Fruit fly (Drosophila melanogaster) whole organism, prepupa: ENCODE data around the gene Shmt.

Experiments used
- CG10631 ChIP-seq: fragments of 200-800 bp; sonication (Bioruptor generic); optimal IDR thresholded peaks from 2 replicates; lab custom pipeline; 2016; ENCODE audit warnings: missing biosample characterization, missing genetic modification characterization
- CG10669 ChIP-seq: fragments of 200-800 bp; sonication (Bioruptor generic); optimal IDR thresholded peaks from 3 replicates; lab custom pipeline; 2018; ENCODE audit warnings: missing biosample characterization, mild to moderate bottlenecking, missing genetic modification characterization, moderate library complexity
- CG11762 ChIP-seq: fragments of 200-800 bp; sonication (Bioruptor generic); optimal IDR thresholded peaks from 3 replicates; lab custom pipeline; 2016; ENCODE audit warnings: missing biosample characterization, missing genetic modification characterization; ENCODE audit not compliant: insufficient read depth
- CG15336 ChIP-seq: fragments of 200-800 bp; sonication (Bioruptor generic); IDR thresholded peaks from 2 replicates; pipeline ENCODE4 v1.3.6; 2022; ENCODE audit warnings: missing biosample characterization, missing genetic modification characterization
- CG16779 ChIP-seq: fragments of 200-800 bp; sonication (Bioruptor generic); optimal IDR thresholded peaks from 3 replicates; lab custom pipeline; 2017; ENCODE audit warnings: missing biosample characterization, mild to moderate bottlenecking, missing genetic modification characterization
- CG3032 ChIP-seq: fragments of 200-800 bp; optimal IDR thresholded peaks from 2 replicates; lab custom pipeline; 2019; ENCODE audit warnings: missing biosample characterization, mild to moderate bottlenecking, missing genetic modification characterization, moderate library complexity
- CG32006 ChIP-seq: fragments of 200-800 bp; sonication (Bioruptor generic); optimal IDR thresholded peaks from 3 replicates; lab custom pipeline; 2017; ENCODE audit warnings: missing biosample characterization, mild to moderate bottlenecking, missing genetic modification characterization
- CG34406 ChIP-seq: fragments of 200-800 bp; sonication (Bioruptor generic); optimal IDR thresholded peaks from 3 replicates; lab custom pipeline; 2016; ENCODE audit warnings: missing biosample characterization, missing genetic modification characterization
- CG3919 ChIP-seq: fragments of 200-800 bp; sonication (Bioruptor generic); optimal IDR thresholded peaks from 3 replicates; lab custom pipeline; 2016; ENCODE audit warnings: missing biosample characterization, missing genetic modification characterization
- CG6163 ChIP-seq: fragments of 200-800 bp; sonication (Bioruptor generic); IDR thresholded peaks from 3 replicates; pipeline ENCODE4 v1.3.6; 2022; ENCODE audit warnings: missing biosample characterization, missing genetic modification characterization
- CG6276 ChIP-seq: fragments of 200-800 bp; sonication (Bioruptor generic); optimal IDR thresholded peaks from 2 replicates; lab custom pipeline; 2017; ENCODE audit warnings: missing biosample characterization, mild to moderate bottlenecking, missing genetic modification characterization
- CG6808 ChIP-seq: fragments of 200-800 bp; sonication (Bioruptor generic); optimal IDR thresholded peaks from 3 replicates; lab custom pipeline; 2017; ENCODE audit warnings: missing biosample characterization, missing genetic modification characterization, mild to moderate bottlenecking, moderate library complexity, missing genetic modification reagents
- CG6854 ChIP-seq: fragments of 200-800 bp; sonication (Bioruptor generic); optimal IDR thresholded peaks from 2 replicates; lab custom pipeline; 2017; ENCODE audit warnings: missing biosample characterization, mild to moderate bottlenecking, missing genetic modification characterization
- CG8119 ChIP-seq: fragments of 200-800 bp; sonication (Bioruptor generic); IDR thresholded peaks from 3 replicates; pipeline ENCODE4 v1.3.6; 2022; ENCODE audit warnings: missing biosample characterization, missing genetic modification characterization
- CG8319 ChIP-seq: fragments of 200-800 bp; sonication (Bioruptor generic); optimal IDR thresholded peaks from 3 replicates; lab custom pipeline; 2016; ENCODE audit warnings: missing biosample characterization, missing genetic modification characterization
- CG8632 ChIP-seq: fragments of 200-800 bp; sonication (Bioruptor generic); optimal IDR thresholded peaks from 3 replicates; lab custom pipeline; 2016; ENCODE audit warnings: missing biosample characterization, missing genetic modification characterization
- CG9139 ChIP-seq: fragments of 200-800 bp; sonication (Bioruptor generic); optimal IDR thresholded peaks from 3 replicates; lab custom pipeline; 2017; ENCODE audit warnings: missing biosample characterization, mild to moderate bottlenecking, missing genetic modification characterization
- Eip75B ChIP-seq: fragments of 200-800 bp; sonication (Bioruptor generic); optimal IDR thresholded peaks from 3 replicates; lab custom pipeline; 2016; ENCODE audit warnings: missing biosample characterization, missing genetic modification characterization
- Eip78C ChIP-seq: fragments of 200-800 bp; sonication (Bioruptor generic); peaks from one replicate; lab custom pipeline; 2016; ENCODE audit warnings: missing biosample characterization, missing genetic modification characterization
- Eip93F ChIP-seq: fragments of 200-800 bp; sonication (Bioruptor generic); optimal IDR thresholded peaks from 2 replicates; lab custom pipeline; 2016; ENCODE audit warnings: missing biosample characterization, mild to moderate bottlenecking, missing genetic modification characterization
- Ets21C ChIP-seq: fragments of 200-800 bp; sonication (Bioruptor generic); optimal IDR thresholded peaks from 3 replicates; lab custom pipeline; 2016; ENCODE audit warnings: missing biosample characterization, missing genetic modification characterization
- Gug ChIP-seq: fragments of 200-800 bp; sonication (Bioruptor generic); IDR thresholded peaks from 2 replicates; pipeline ENCODE4 v1.3.6; 2022; ENCODE audit warnings: missing biosample characterization, missing genetic modification characterization
- Hr38 ChIP-seq: sonication (Bioruptor generic); optimal IDR thresholded peaks from 2 replicates; lab custom pipeline; 2016; ENCODE audit warnings: missing biosample characterization, missing genetic modification characterization
- Hr39 ChIP-seq: fragments of 200-800 bp; sonication (Bioruptor generic); optimal IDR thresholded peaks from 2 replicates; lab custom pipeline; 2016; ENCODE audit warnings: missing biosample characterization, missing genetic modification characterization
- Hr4 ChIP-seq: fragments of 200-800 bp; sonication (Bioruptor generic); optimal IDR thresholded peaks from 3 replicates; lab custom pipeline; 2016; ENCODE audit warnings: missing biosample characterization, missing genetic modification characterization
- Met ChIP-seq: fragments of 200-800 bp; sonication (Bioruptor generic); optimal IDR thresholded peaks from 3 replicates; lab custom pipeline; 2016; ENCODE audit warnings: missing biosample characterization, missing genetic modification characterization
- OdsH ChIP-seq: fragments of 200-800 bp; sonication (Bioruptor generic); optimal IDR thresholded peaks from 3 replicates; lab custom pipeline; 2016; ENCODE audit warnings: missing biosample characterization, missing genetic modification characterization
- Smox ChIP-seq: fragments of 200-800 bp; sonication (Bioruptor generic); optimal IDR thresholded peaks from 3 replicates; lab custom pipeline; 2016; ENCODE audit warnings: missing biosample characterization, missing genetic modification characterization
- Sox102F ChIP-seq: fragments of 200-800 bp; sonication (Bioruptor generic); optimal IDR thresholded peaks from 2 replicates; lab custom pipeline; 2016; ENCODE audit warnings: missing biosample characterization, mild to moderate bottlenecking, missing genetic modification characterization
- Sox14 ChIP-seq: fragments of 200-800 bp; sonication (Bioruptor generic); optimal IDR thresholded peaks from 3 replicates; lab custom pipeline; 2016; ENCODE audit warnings: missing biosample characterization, missing genetic modification characterization
- Sox15 ChIP-seq: fragments of 200-800 bp; sonication (Bioruptor generic); optimal IDR thresholded peaks from 3 replicates; lab custom pipeline; 2016; ENCODE audit warnings: missing biosample characterization, missing genetic modification characterization
- achi ChIP-seq: fragments of 200-800 bp; sonication (Bioruptor generic); optimal IDR thresholded peaks from 3 replicates; lab custom pipeline; 2016; ENCODE audit warnings: missing biosample characterization, missing genetic modification characterization
- dsx ChIP-seq: fragments of 200-800 bp; optimal IDR thresholded peaks from 3 replicates; lab custom pipeline; 2019; ENCODE audit warnings: missing biosample characterization, mild to moderate bottlenecking, missing genetic modification characterization, moderate library complexity; ENCODE audit not compliant: poor library complexity, severe bottlenecking
- eg ChIP-seq: fragments of 200-800 bp; sonication (Bioruptor generic); IDR thresholded peaks from 3 replicates; pipeline ENCODE4 v1.3.6; 2022; ENCODE audit warnings: missing biosample characterization, missing genetic modification characterization
- esn ChIP-seq: fragments of 200-800 bp; sonication (Bioruptor generic); optimal IDR thresholded peaks from 2 replicates; lab custom pipeline; 2016; ENCODE audit warnings: missing biosample characterization, mild to moderate bottlenecking, missing genetic modification characterization, moderate library complexity
- fd59A ChIP-seq: fragments of 200-800 bp; sonication (Bioruptor generic); optimal IDR thresholded peaks from 2 replicates; lab custom pipeline; 2017; ENCODE audit warnings: missing biosample characterization, mild to moderate bottlenecking, missing genetic modification characterization, missing genetic modification reagents
- fd85E ChIP-seq: fragments of 200-800 bp; sonication (Bioruptor generic); optimal IDR thresholded peaks from 3 replicates; lab custom pipeline; 2016; ENCODE audit warnings: missing biosample characterization, missing genetic modification characterization
- lz ChIP-seq: fragments of 200-800 bp; sonication (Bioruptor generic); optimal IDR thresholded peaks from 3 replicates; lab custom pipeline; 2016; ENCODE audit warnings: missing biosample characterization, missing genetic modification characterization
- net ChIP-seq: fragments of 200-800 bp; sonication (Bioruptor generic); optimal IDR thresholded peaks from 3 replicates; lab custom pipeline; 2016; ENCODE audit warnings: missing biosample characterization, missing genetic modification characterization
- pdm3 ChIP-seq: fragments of 200-800 bp; sonication (Bioruptor generic); optimal IDR thresholded peaks from 3 replicates; lab custom pipeline; 2016; ENCODE audit warnings: missing biosample characterization, missing genetic modification characterization
- spab ChIP-seq: fragments of 200-800 bp; sonication (Bioruptor generic); optimal IDR thresholded peaks from 2 replicates; lab custom pipeline; 2017; ENCODE audit warnings: missing biosample characterization, mild to moderate bottlenecking, missing genetic modification characterization, missing genetic modification reagents
- ss ChIP-seq, 2 experiments: fragments of 200-800 bp; sonication (Bioruptor generic); optimal IDR thresholded peaks; 2 replicates in 1 of 2; 3 replicates in 1 of 2; lab custom pipeline; 2017 to 2018; ENCODE audit warnings: mild to moderate bottlenecking in 2 of 2, missing biosample characterization in 2 of 2, missing genetic modification characterization in 2 of 2, moderate library complexity in 1 of 2
- svp ChIP-seq: fragments of 200-800 bp; sonication (Bioruptor generic); peaks from one replicate; lab custom pipeline; 2016; ENCODE audit warnings: missing biosample characterization, missing genetic modification characterization
- vri ChIP-seq: fragments of 200-800 bp; sonication (Bioruptor generic); optimal IDR thresholded peaks from 3 replicates; lab custom pipeline; 2016; ENCODE audit warnings: missing biosample characterization, mild to moderate bottlenecking, missing genetic modification characterization

Gene Shmt

dm6 chrX:5904377-5905085 is 12.1 kb downstream of the Shmt start:
- TF ChIP-seq CG6163 (0 out of 3 replicates have a peak, but pooled peaks have one; percentile 38), Eip78C (GFP tag; lab: Kevin White, UChicago) (peak; percentile 60), svp (GFP tag; lab: Kevin White, UChicago) (peak; percentile 78), Sox102F (GFP tag; lab: Kevin White, UChicago) (no peak), eg (peak; percentile 5; the same call in 1 of the 3 replicates), net (no peak), vri (GFP tag; lab: Kevin White, UChicago) (peak; percentile 91), CG8319 (GFP tag; lab: Kevin White, UChicago) (no peak), dsx (GFP tag; lab: Kevin White, UChicago) (no peak)

DNA sequence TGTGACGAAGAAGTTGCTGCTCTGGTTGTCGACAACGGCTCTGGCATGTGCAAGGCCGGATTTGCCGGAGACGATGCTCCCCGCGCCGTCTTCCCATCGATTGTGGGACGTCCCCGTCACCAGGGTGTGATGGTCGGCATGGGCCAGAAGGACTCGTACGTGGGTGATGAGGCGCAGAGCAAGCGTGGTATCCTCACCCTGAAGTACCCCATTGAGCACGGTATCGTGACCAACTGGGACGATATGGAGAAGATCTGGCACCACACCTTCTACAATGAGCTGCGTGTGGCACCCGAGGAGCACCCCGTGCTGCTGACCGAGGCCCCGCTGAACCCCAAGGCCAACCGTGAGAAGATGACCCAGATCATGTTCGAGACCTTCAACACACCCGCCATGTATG is 13.9 kb downstream of the Shmt start:
- TF ChIP-seq svp (GFP tag; lab: Kevin White, UChicago) (peak; percentile 68), CG3032 (tag; lab: Kevin White, UChicago) (no peak), Hr4 (GFP tag; lab: Kevin White, UChicago) (no peak), CG8319 (GFP tag; lab: Kevin White, UChicago) (no peak), CG10669 (GFP tag; lab: Kevin White, UChicago) (no peak)

- TF ChIP-seq CG10631 (GFP tag; lab: Kevin White, UChicago) (no peak), Sox15 (GFP tag; lab: Kevin White, UChicago) (no peak), Gug (no peak), Hr38 (GFP tag; lab: Kevin White, UChicago) (no peak), Sox102F (GFP tag; lab: Kevin White, UChicago) (peak; percentile 71), OdsH (GFP tag; lab: Kevin White, UChicago) (peak; percentile 28), ss (GFP tag; optimal IDR thresholded peaks at IDR 0.05; lab: Kevin White, UChicago) (peak; percentile 76 to 81), CG3032 (tag; lab: Kevin White, UChicago) (no peak), Met (GFP tag; lab: Kevin White, UChicago) (peak; percentile 16), Sox14 (GFP tag; lab: Kevin White, UChicago) (peak; percentile 36), eg (peak; percentile 27; the same call in 1 of the 3 replicates), CG11762 (GFP tag; lab: Kevin White, UChicago) (no peak), CG3919 (GFP tag; lab: Kevin White, UChicago) (peak; percentile 46), CG16779 (tag; lab: Kevin White, UChicago) (peak; percentile 5), fd85E (GFP tag; lab: Kevin White, UChicago) (no peak), Hr4 (GFP tag; lab: Kevin White, UChicago) (no peak), Hr39 (no peak), CG8632 (GFP tag; lab: Kevin White, UChicago) (peak; percentile 20), CG32006 (GFP tag; lab: Kevin White, UChicago) (peak; percentile 10), svp (GFP tag; lab: Kevin White, UChicago) (peak; percentile 4), CG6808 (GFP tag; lab: Kevin White, UChicago) (peak; percentile 39), CG15336 (GFP tag; lab: Robert Waterston, UW) (peak; percentile 41; the same call in 1 of the 2 replicates), CG6276 (GFP tag; lab: Kevin White, UChicago) (no peak), vri (GFP tag; lab: Kevin White, UChicago) (peak; percentile 73), CG34406 (GFP tag; lab: Kevin White, UChicago) (peak; percentile 5), Eip75B (GFP tag; lab: Kevin White, UChicago) (peak; percentile 40), CG9139 (GFP tag; lab: Kevin White, UChicago) (peak; percentile 67), dsx (GFP tag; lab: Kevin White, UChicago) (peak; percentile 36), esn (peak; percentile 47), pdm3 (GFP tag; lab: Kevin White, UChicago) (no peak), CG6854 (peak; percentile 74), lz (peak; percentile 10), Eip93F (GFP tag; lab: Kevin White, UChicago) (no peak), Ets21C (no peak), net (peak; percentile 48), Eip78C (GFP tag; lab: Kevin White, UChicago) (peak; percentile 81), spab (no peak), fd59A (GFP tag; lab: Kevin White, UChicago) (no peak), achi (peak; percentile 19), CG8119 (GFP tag; lab: Robert Waterston, UW) (peak; percentile 32; the same call in 2 of the 3 replicates), Smox (GFP tag; lab: Kevin White, UChicago) (peak; percentile 14)
Measured at dm6 chrX:5901628-5902213, 14.9 kb downstream of the Shmt start.
